Fruit fly (Drosophila melanogaster) whole organism, adult: ENCODE measurements around the gene Polr1E.

ENCODE experiments used
- CG14711 ChIP-seq: fragments of 200-800 bp; sonication (Bioruptor generic); optimal IDR thresholded peaks from 2 replicates; lab custom pipeline; 2018; ENCODE audit warnings: missing biosample characterization, mild to moderate bottlenecking, missing genetic modification characterization, moderate library complexity
- CG33017 ChIP-seq: fragments of 200-800 bp; sonication (Bioruptor generic); optimal IDR thresholded peaks from 2 replicates; lab custom pipeline; 2018; ENCODE audit warnings: missing biosample characterization, mild to moderate bottlenecking, missing genetic modification characterization, moderate library complexity
- CG7045 ChIP-seq: fragments of 200-800 bp; sonication (Bioruptor generic); optimal IDR thresholded peaks from 2 replicates; lab custom pipeline; 2017; ENCODE audit warnings: missing biosample characterization, mild to moderate bottlenecking, missing genetic modification characterization
- Clk ChIP-seq: fragments of 200-800 bp; sonication (Bioruptor generic); optimal IDR thresholded peaks from 2 replicates; lab custom pipeline; 2017; ENCODE audit warnings: missing biosample characterization, missing genetic modification characterization
- cic ChIP-seq: fragments of 200-800 bp; sonication (Bioruptor generic); optimal IDR thresholded peaks from 2 replicates; lab custom pipeline; 2017; ENCODE audit warnings: missing biosample characterization, mild to moderate bottlenecking, missing genetic modification characterization, moderate library complexity
- cnc ChIP-seq, 2 experiments: fragments of >200 bp; optimal IDR thresholded peaks; 2 replicates each; lab custom pipeline; 2017
- kay ChIP-seq: fragments of 200-800 bp; sonication (Bioruptor generic); peaks from one replicate; lab custom pipeline; 2016; ENCODE audit warnings: missing biosample characterization, missing genetic modification characterization, borderline replicate concordance
- ovo ChIP-seq: fragments of 200-800 bp; sonication (Bioruptor generic); optimal IDR thresholded peaks from 2 replicates; lab custom pipeline; 2016; ENCODE audit warnings: missing biosample characterization, missing genetic modification characterization
- toe ChIP-seq: fragments of 200-800 bp; sonication (Bioruptor generic); optimal IDR thresholded peaks from 2 replicates; lab custom pipeline; 2016; ENCODE audit warnings: missing biosample characterization, missing genetic modification characterization

dm6 chr3R:18266665-18267064, 34.9 kb downstream of the Polr1E start:
- TF ChIP-seq CG33017 (tag; lab: Kevin White, UChicago) (no peak), cic (GFP tag; lab: Kevin White, UChicago) (no peak), ovo (GFP tag; lab: Kevin White, UChicago) (no peak), CG14711 (tag; lab: Kevin White, UChicago) (no peak), toe (GFP tag; lab: Kevin White, UChicago) (no peak), cnc (optimal IDR thresholded peaks at IDR 0.05; lab: Kevin White, UChicago) (no peak), Clk (GFP tag; lab: Kevin White, UChicago) (no peak), CG7045 (GFP tag; lab: Kevin White, UChicago) (no peak), kay (GFP tag; lab: Kevin White, UChicago) (no peak)
